Worm (Caenorhabditis elegans) whole organism, L1 larva: ENCODE results near the gene srbc-2.

Experiments
- alr-1 ChIP-seq: fragments of 200-800 bp; sonication (Bioruptor generic); optimal IDR thresholded peaks from 2 replicates; lab custom pipeline; 2018; ENCODE audit warnings: borderline replicate concordance, mild to moderate bottlenecking, missing genetic modification characterization, missing compliant biosample characterization
- ceh-82 ChIP-seq, 3 experiments: fragments of 150-350 bp in 1 of 3; sonication (generic microtip) in 2 of 3; optimal IDR thresholded peaks; 2 replicates each; lab custom pipeline; 2014 to 2017; ENCODE audit warnings: missing biosample characterization in 3 of 3, missing genetic modification characterization in 3 of 3
- dpl-1 ChIP-seq, 3 experiments: fragments of 150-350 bp in 2 of 3; sonication (generic microtip) in 1 of 3; optimal IDR thresholded peaks; 2 replicates each; lab custom pipeline; 2014 to 2017; ENCODE audit warnings: missing biosample characterization in 3 of 3, missing genetic modification characterization in 3 of 3, missing genetic modification reagents in 3 of 3
- elt-2 ChIP-seq: sonication (generic microtip); optimal IDR thresholded peaks from 2 replicates; lab custom pipeline; 2016; ENCODE audit warnings: missing genetic modification characterization, mild to moderate bottlenecking, inconsistent platforms, missing compliant biosample characterization, missing genetic modification reagents
- elt-3 ChIP-seq, 6 experiments: fragments of 150-350 bp in 1 of 6; sonication (generic microtip); optimal IDR thresholded peaks; 2 replicates each; lab custom pipeline; 2017 to 2018; ENCODE audit warnings: missing biosample characterization in 6 of 6, missing genetic modification characterization in 6 of 6, inconsistent platforms in 1 of 6
- fos-1 ChIP-seq: fragments of 150-350 bp; optimal IDR thresholded peaks from 2 replicates; lab custom pipeline; 2014; ENCODE audit warnings: missing biosample characterization, missing genetic modification characterization
- grh-1 ChIP-seq: fragments of 200-800 bp; sonication (Bioruptor generic); IDR thresholded peaks from 2 replicates; pipeline ENCODE4 v1.3.6; 2022; ENCODE audit warnings: missing genetic modification reagents, missing genetic modification characterization, missing compliant biosample characterization
- mdl-1 ChIP-seq, 2 experiments: fragments of 150-350 bp; optimal IDR thresholded peaks; 2 replicates each; lab custom pipeline; 2014 to 2017; ENCODE audit warnings: missing biosample characterization in 2 of 2, missing genetic modification characterization in 2 of 2, inconsistent platforms in 1 of 2
- nhr-11 ChIP-seq: fragments of 150-350 bp; optimal IDR thresholded peaks from 2 replicates; lab custom pipeline; 2014; ENCODE audit warnings: missing biosample characterization, missing genetic modification characterization
- nhr-28 ChIP-seq: fragments of 150-350 bp; optimal IDR thresholded peaks from 2 replicates; lab custom pipeline; 2014; ENCODE audit warnings: missing biosample characterization, missing genetic modification characterization
- pqm-1 ChIP-seq: sonication (generic microtip); optimal IDR thresholded peaks from 3 replicates; lab custom pipeline; 2017; ENCODE audit warnings: missing biosample characterization, missing genetic modification characterization
- snpc-4 ChIP-seq: fragments of 150-350 bp; optimal IDR thresholded peaks from 2 replicates; lab custom pipeline; 2014; ENCODE audit warnings: missing biosample characterization, missing genetic modification characterization
- sox-4 ChIP-seq: sonication (generic microtip); optimal IDR thresholded peaks from 2 replicates; lab custom pipeline; 2016; ENCODE audit warnings: missing genetic modification characterization, missing compliant biosample characterization
- unc-86 ChIP-seq: sonication (generic microtip); optimal IDR thresholded peaks from 2 replicates; lab custom pipeline; 2016; ENCODE audit warnings: missing genetic modification characterization, missing compliant biosample characterization

DNA sequence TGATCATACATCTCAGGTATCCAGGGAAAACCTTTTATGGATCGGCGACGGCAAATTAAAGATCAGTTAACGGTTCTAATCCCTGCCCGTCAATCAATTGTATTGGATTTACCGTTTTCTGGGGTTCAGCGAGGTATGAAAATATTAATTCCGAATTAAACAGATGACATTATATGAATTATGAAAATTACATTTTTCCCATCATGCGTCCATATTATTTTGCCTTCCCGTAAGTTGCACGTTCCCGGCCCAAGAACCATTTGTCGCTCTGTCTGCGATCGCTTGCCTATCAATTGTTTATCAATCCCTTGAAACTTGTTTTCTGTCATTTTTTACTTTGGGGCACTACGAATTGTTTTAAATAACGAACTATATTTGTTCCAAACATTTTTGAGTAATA lies 15.2 kb downstream of the srbc-2 start:
- TF ChIP-seq pqm-1 (tag; lab: Kevin White, UChicago) (no peak), elt-3 (tag; optimal IDR thresholded peaks at IDR 0.05; lab: Kevin White, UChicago) (no peak), unc-86 (tag; lab: Kevin White, UChicago) (no peak), elt-2 (tag; lab: Kevin White, UChicago) (no peak), nhr-11 (tag; lab: Kevin White, UChicago) (no peak), alr-1 (tag; lab: Kevin White, UChicago) (no peak), grh-1 (GFP tag; lab: Robert Waterston, UW) (no peak), nhr-28 (tag; lab: Kevin White, UChicago) (no peak), ceh-82 (tag; optimal IDR thresholded peaks at IDR 0.05; lab: Kevin White, UChicago) (no peak), snpc-4 (tag; lab: Kevin White, UChicago) (no peak), sox-4 (tag; lab: Kevin White, UChicago) (no peak), dpl-1 (GFP tag; optimal IDR thresholded peaks at IDR 0.05; lab: Kevin White, UChicago) (no peak), mdl-1 (tag; optimal IDR thresholded peaks at IDR 0.05; lab: Kevin White, UChicago) (no peak), fos-1 (tag; lab: Kevin White, UChicago) (no peak)
